Fruit fly (Drosophila melanogaster) whole organism, pupa: ENCODE measurements around the gene CG10116.

Source experiments
- CG10348 ChIP-seq: fragments of 200-800 bp; sonication (Bioruptor generic); IDR thresholded peaks from 2 replicates; pipeline ENCODE4 v1.3.6; 2022; ENCODE audit warnings: missing biosample characterization, missing genetic modification characterization
- CG12605 ChIP-seq: fragments of 200-800 bp; sonication (Bioruptor generic); IDR thresholded peaks from 2 replicates; pipeline ENCODE4 v1.3.6; 2022; ENCODE audit warnings: missing biosample characterization, missing genetic modification characterization
- CG13204 ChIP-seq: fragments of 200-800 bp; sonication (Bioruptor generic); optimal IDR thresholded peaks from 2 replicates; lab custom pipeline; 2018; ENCODE audit warnings: missing biosample characterization, mild to moderate bottlenecking, missing genetic modification characterization, moderate library complexity
- CG14655 ChIP-seq: fragments of 200-800 bp; sonication (Bioruptor generic); optimal IDR thresholded peaks from 3 replicates; lab custom pipeline; 2017; ENCODE audit warnings: mild to moderate bottlenecking, missing biosample characterization, missing genetic modification reagents, missing genetic modification characterization
- CG15710 ChIP-seq: fragments of 200-800 bp; sonication (Bioruptor generic); optimal IDR thresholded peaks from 2 replicates; lab custom pipeline; 2018; ENCODE audit warnings: missing biosample characterization, mild to moderate bottlenecking, missing genetic modification characterization, moderate library complexity
- CG17806 ChIP-seq: fragments of 200-800 bp; sonication (Bioruptor generic); optimal IDR thresholded peaks from 2 replicates; lab custom pipeline; 2018; ENCODE audit warnings: missing biosample characterization, mild to moderate bottlenecking, missing genetic modification characterization, moderate library complexity
- CG32121 ChIP-seq: fragments of 200-800 bp; sonication (Bioruptor generic); IDR thresholded peaks from 2 replicates; pipeline ENCODE4 v1.3.6; 2022; ENCODE audit warnings: missing biosample characterization, missing genetic modification characterization
- CG34367 ChIP-seq: fragments of 200-800 bp; sonication (Bioruptor generic); optimal IDR thresholded peaks from 2 replicates; lab custom pipeline; 2018; ENCODE audit warnings: missing biosample characterization, mild to moderate bottlenecking, missing genetic modification characterization
- CG4496 ChIP-seq: fragments of 200-800 bp; sonication (Bioruptor generic); IDR thresholded peaks from 3 replicates; pipeline ENCODE4 v1.3.6; 2022; ENCODE audit warnings: missing biosample characterization, missing genetic modification characterization
- CG8159 ChIP-seq: fragments of 200-800 bp; sonication (Bioruptor generic); optimal IDR thresholded peaks from 3 replicates; lab custom pipeline; 2018; ENCODE audit warnings: missing biosample characterization, mild to moderate bottlenecking, missing genetic modification characterization, moderate library complexity
- CG8301 ChIP-seq: fragments of 200-800 bp; sonication (Bioruptor generic); optimal IDR thresholded peaks from 2 replicates; lab custom pipeline; 2018; ENCODE audit warnings: missing biosample characterization, mild to moderate bottlenecking, missing genetic modification characterization
- CG9948 ChIP-seq: fragments of 200-800 bp; sonication (Bioruptor generic); optimal IDR thresholded peaks from 2 replicates; lab custom pipeline; 2018; ENCODE audit warnings: missing biosample characterization, mild to moderate bottlenecking, missing genetic modification characterization, moderate library complexity
- D1 ChIP-seq: fragments of 200-800 bp; sonication (Bioruptor generic); optimal IDR thresholded peaks from 2 replicates; lab custom pipeline; 2018; ENCODE audit warnings: missing biosample characterization, mild to moderate bottlenecking, missing genetic modification characterization, moderate library complexity
- EcR ChIP-seq: fragments of 200-800 bp; sonication (Bioruptor generic); optimal IDR thresholded peaks from 3 replicates; lab custom pipeline; 2019; ENCODE audit warnings: missing biosample characterization, missing genetic modification characterization, mild to moderate bottlenecking, moderate library complexity, missing genetic modification reagents
- Ets98B ChIP-seq: fragments of 200-800 bp; sonication (Bioruptor generic); IDR thresholded peaks from 2 replicates; pipeline ENCODE4 v1.3.6; 2022; ENCODE audit warnings: missing biosample characterization, missing genetic modification characterization
- Pif1A ChIP-seq: fragments of 200-800 bp; sonication (Bioruptor generic); optimal IDR thresholded peaks from 3 replicates; lab custom pipeline; 2016; ENCODE audit warnings: missing biosample characterization, missing genetic modification characterization
- Pif1B ChIP-seq: fragments of 200-800 bp; sonication (Bioruptor generic); optimal IDR thresholded peaks from 3 replicates; lab custom pipeline; 2016; ENCODE audit warnings: missing biosample characterization, missing genetic modification characterization
- Snoo ChIP-seq: fragments of 200-800 bp; sonication (Bioruptor generic); optimal IDR thresholded peaks from 3 replicates; lab custom pipeline; 2017; ENCODE audit warnings: missing biosample characterization, mild to moderate bottlenecking, missing genetic modification characterization, inconsistent platforms
- fd96Ca ChIP-seq: fragments of 200-800 bp; sonication (Bioruptor generic); IDR thresholded peaks from 3 replicates; pipeline ENCODE4 v1.3.6; 2022; ENCODE audit warnings: missing biosample characterization, missing genetic modification characterization
- gl ChIP-seq: fragments of 200-800 bp; sonication (Bioruptor generic); optimal IDR thresholded peaks from 2 replicates; lab custom pipeline; 2018; ENCODE audit warnings: missing biosample characterization, mild to moderate bottlenecking, missing genetic modification characterization
- rn ChIP-seq: fragments of 200-800 bp; sonication (Bioruptor generic); IDR thresholded peaks from 2 replicates; pipeline ENCODE4 v1.3.6; 2022; ENCODE audit warnings: missing biosample characterization, missing genetic modification characterization

The CG10116 gene

DNA sequence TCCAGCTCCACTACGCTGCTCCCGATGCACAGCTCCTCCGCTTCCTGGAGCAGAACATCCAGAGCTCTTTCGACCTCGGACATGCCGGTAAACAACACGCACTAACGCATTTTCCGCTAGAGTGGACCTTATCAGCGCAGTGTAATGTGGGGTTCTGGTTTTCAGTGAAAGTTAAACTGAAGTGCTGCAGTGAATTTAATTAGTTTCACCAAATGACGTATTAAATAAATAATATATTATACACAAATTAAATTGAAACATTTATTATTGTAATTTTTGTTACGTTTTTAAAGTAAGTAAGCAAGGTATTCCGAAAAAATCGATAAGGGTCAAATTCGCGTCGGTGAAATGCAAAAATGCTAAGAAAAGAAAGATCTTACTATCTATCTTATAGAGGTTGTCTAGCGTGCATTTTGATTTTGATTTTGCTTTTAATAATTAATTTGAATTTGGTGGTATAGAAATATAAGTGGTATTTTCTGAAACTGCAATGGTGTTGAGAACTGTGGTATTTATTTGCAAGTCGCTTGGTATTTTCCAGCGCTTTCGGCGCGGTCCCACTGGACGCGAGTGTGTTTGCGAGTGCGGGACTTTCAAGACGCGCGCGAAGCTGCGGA is 6.8 kb downstream of the CG10116 start, which contains the start of the genes JMJD7 and CG10738:
TSS of gene JMJD7 (minus strand) at position 107 of the 617 bp plus-strand sequence.
TSS of gene CG10738 (plus strand) at position 594 of the 617 bp plus-strand sequence.
- peak; percentile 60 for TF ChIP-seq CG14655 (GFP tag; lab: Kevin White, UChicago)
- TF ChIP-seq CG17806 (tag; lab: Kevin White, UChicago): peak; percentile 28
- TF ChIP-seq CG8301: peak; percentile 57
- peak; percentile 22 for TF ChIP-seq D1 (tag; lab: Kevin White, UChicago)
- TF ChIP-seq Ets98B (GFP tag; lab: Robert Waterston, UW): peak; percentile 81
- TF ChIP-seq CG15710 (tag; lab: Kevin White, UChicago): peak; percentile 18
- peak; percentile 99 for TF ChIP-seq CG8159 (tag; lab: Kevin White, UChicago)
- TF ChIP-seq CG4496 (GFP tag; lab: Robert Waterston, UW): peak; percentile 85
- peak; percentile 52 for TF ChIP-seq rn (GFP tag; lab: Robert Waterston, UW)
- no peak for TF ChIP-seq CG13204
- TF ChIP-seq CG9948 (tag; lab: Kevin White, UChicago): peak; percentile 5
- no peak for TF ChIP-seq CG34367
- TF ChIP-seq Pif1A (GFP tag; lab: Kevin White, UChicago): peak; percentile 80
- TF ChIP-seq CG10348 (GFP tag; lab: Robert Waterston, UW): no peak
- peak; percentile 79 for TF ChIP-seq CG12605 (GFP tag; lab: Robert Waterston, UW)
- no peak for TF ChIP-seq gl
- TF ChIP-seq fd96Ca (GFP tag; lab: Robert Waterston, UW): peak; percentile 72; the same call in 2 of the 3 replicates
- peak; percentile 62 for TF ChIP-seq Pif1B (GFP tag; lab: Kevin White, UChicago)
- peak; percentile 1 for TF ChIP-seq Snoo (tag; lab: Kevin White, UChicago)
- no peak for TF ChIP-seq EcR
- TF ChIP-seq CG32121 (GFP tag; lab: Robert Waterston, UW): peak; percentile 54

DNA sequence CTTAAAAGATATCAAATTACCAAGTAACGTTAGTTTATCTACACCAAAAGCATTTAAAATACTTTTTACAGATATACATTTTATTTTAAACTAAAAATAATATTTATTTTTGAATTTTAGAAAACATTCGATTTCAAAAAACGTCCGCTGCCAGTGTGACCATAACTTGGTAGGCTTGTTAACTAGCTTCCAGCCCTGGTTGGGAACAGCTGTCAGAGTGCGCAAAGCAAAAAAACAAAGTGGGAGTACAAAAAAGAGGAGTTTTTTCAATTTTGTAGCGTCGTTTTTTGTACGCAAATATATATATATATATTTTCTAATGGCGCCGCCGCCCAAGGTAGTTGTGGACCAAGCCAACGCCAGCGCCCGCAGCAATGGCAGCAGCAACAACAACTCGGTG is 14.6 kb downstream of the CG10116 start, which contains the start of gene cmb:
TSS of gene cmb (plus strand) at position 195 of the 400 bp plus-strand sequence.
- TF ChIP-seq CG10348 (GFP tag; lab: Robert Waterston, UW) (no peak), fd96Ca (GFP tag; lab: Robert Waterston, UW) (peak; percentile 93), Pif1A (GFP tag; lab: Kevin White, UChicago) (peak; percentile 87), D1 (tag; lab: Kevin White, UChicago) (peak; percentile 62), Pif1B (GFP tag; lab: Kevin White, UChicago) (peak; percentile 84), CG14655 (GFP tag; lab: Kevin White, UChicago) (peak; percentile 93), CG8159 (tag; lab: Kevin White, UChicago) (peak; percentile 89), CG15710 (tag; lab: Kevin White, UChicago) (peak; percentile 85), CG17806 (tag; lab: Kevin White, UChicago) (peak; percentile 81), Snoo (tag; lab: Kevin White, UChicago) (peak; percentile 72), Ets98B (GFP tag; lab: Robert Waterston, UW) (peak; percentile 93), EcR (peak; percentile 23), CG9948 (tag; lab: Kevin White, UChicago) (peak; percentile 80), CG32121 (GFP tag; lab: Robert Waterston, UW) (peak; percentile 93), gl (peak; percentile 94), CG12605 (GFP tag; lab: Robert Waterston, UW) (peak; percentile 97), CG34367 (peak; percentile 92), CG8301 (peak; percentile 85), CG4496 (GFP tag; lab: Robert Waterston, UW) (peak; percentile 97), rn (GFP tag; lab: Robert Waterston, UW) (peak; percentile 89), CG13204 (peak; percentile 86)
- TF ChIP-seq, all 21 proteins: peak for 20

DNA sequence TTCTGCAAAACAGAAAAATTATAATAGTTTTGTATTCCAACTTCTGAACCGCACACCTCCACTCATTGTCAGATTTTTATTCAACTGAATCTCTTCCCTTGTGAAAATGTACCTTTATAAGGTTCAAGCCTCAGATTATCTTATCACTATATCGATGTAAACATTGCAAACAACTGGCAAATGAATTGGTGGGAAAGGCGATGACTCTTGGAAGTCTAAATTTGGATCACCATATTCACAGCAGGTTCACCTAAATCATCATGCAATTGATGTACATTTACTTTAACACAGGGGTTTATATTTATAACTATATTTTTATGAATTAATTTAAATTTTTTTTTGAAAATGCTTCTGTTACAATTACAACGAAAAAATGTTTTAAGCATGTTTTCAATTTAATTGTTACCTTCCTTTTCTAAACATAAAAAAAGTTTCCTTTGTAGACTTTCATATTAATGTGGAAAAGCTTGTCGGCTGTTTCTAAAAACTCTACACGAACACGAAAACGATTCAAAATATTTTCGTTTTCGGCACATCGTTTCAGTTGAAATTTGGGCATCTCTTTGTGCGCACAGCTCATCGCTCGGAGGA is 16.6 kb downstream of the CG10116 start, which contains the start of the genes CG10140 and CG14109:
TSS of gene CG10140 (minus strand) at position 101 of the 591 bp plus-strand sequence.
TSS of gene CG14109 (plus strand) at position 541 of the 591 bp plus-strand sequence.
- TF ChIP-seq CG12605 (GFP tag; lab: Robert Waterston, UW) (no peak), EcR (no peak), Pif1A (GFP tag; lab: Kevin White, UChicago) (no peak), CG32121 (GFP tag; lab: Robert Waterston, UW) (no peak), CG9948 (tag; lab: Kevin White, UChicago) (no peak), fd96Ca (GFP tag; lab: Robert Waterston, UW) (no peak), Pif1B (GFP tag; lab: Kevin White, UChicago) (no peak), Ets98B (GFP tag; lab: Robert Waterston, UW) (no peak), CG17806 (tag; lab: Kevin White, UChicago) (no peak), Snoo (tag; lab: Kevin White, UChicago) (no peak), CG13204 (no peak), CG34367 (no peak), CG8159 (tag; lab: Kevin White, UChicago) (no peak), CG15710 (tag; lab: Kevin White, UChicago) (no peak), CG8301 (no peak), CG4496 (GFP tag; lab: Robert Waterston, UW) (no peak)

DNA sequence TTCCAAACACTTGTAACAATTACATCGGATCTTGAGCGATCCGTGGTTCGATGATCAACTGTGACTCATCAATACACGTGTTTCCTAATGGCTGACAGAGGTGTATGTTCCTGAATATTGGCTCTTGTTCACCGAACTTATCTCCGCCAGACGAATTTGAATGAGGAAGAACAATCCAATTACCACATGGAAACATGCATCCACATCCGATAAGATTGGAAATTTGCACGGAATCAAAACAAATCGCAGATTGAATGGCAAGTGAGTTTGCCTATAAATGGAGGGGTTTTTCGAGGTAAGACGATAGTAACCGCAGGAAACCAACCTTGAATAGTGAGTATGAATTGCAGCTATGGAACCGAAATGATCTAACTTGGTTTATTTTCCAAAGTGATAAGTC is 19.4 kb downstream of the CG10116 start, which contains the start of gene CG10725:
TSS of gene CG10725 (plus strand) at position 301 of the 400 bp plus-strand sequence.
- TF ChIP-seq Pif1A (GFP tag; lab: Kevin White, UChicago) (no peak), CG14655 (GFP tag; lab: Kevin White, UChicago) (no peak), CG32121 (GFP tag; lab: Robert Waterston, UW) (no peak), CG13204 (no peak), CG8301 (no peak), CG17806 (tag; lab: Kevin White, UChicago) (no peak), CG10348 (GFP tag; lab: Robert Waterston, UW) (no peak), Pif1B (GFP tag; lab: Kevin White, UChicago) (no peak), CG9948 (tag; lab: Kevin White, UChicago) (no peak), EcR (no peak), CG8159 (tag; lab: Kevin White, UChicago) (no peak), CG12605 (GFP tag; lab: Robert Waterston, UW) (no peak), rn (GFP tag; lab: Robert Waterston, UW) (no peak), CG4496 (GFP tag; lab: Robert Waterston, UW) (no peak), CG34367 (no peak), CG15710 (tag; lab: Kevin White, UChicago) (no peak), fd96Ca (GFP tag; lab: Robert Waterston, UW) (no peak), Ets98B (GFP tag; lab: Robert Waterston, UW) (no peak), D1 (tag; lab: Kevin White, UChicago) (no peak)
